Worm (Caenorhabditis elegans) whole organism, L1 larva: ENCODE results near the gene lec-8.

Experiments
- dsc-1 ChIP-seq: sonication (generic microtip); optimal IDR thresholded peaks from 2 replicates; lab custom pipeline; 2016; ENCODE audit warnings: mild to moderate bottlenecking, missing genetic modification characterization, missing compliant biosample characterization
- lin-14 ChIP-seq: fragments of 200-800 bp; sonication (Bioruptor generic); optimal IDR thresholded peaks from 2 replicates; lab custom pipeline; 2018; ENCODE audit warnings: mild to moderate bottlenecking, missing genetic modification characterization, moderate library complexity, missing compliant biosample characterization
- lsy-2 ChIP-seq, 2 experiments: fragments of 150-350 bp; optimal IDR thresholded peaks; 2 replicates each; lab custom pipeline; 2014; ENCODE audit warnings: missing biosample characterization in 2 of 2, missing genetic modification characterization in 2 of 2
- pqm-1 ChIP-seq: sonication (generic microtip); optimal IDR thresholded peaks from 3 replicates; lab custom pipeline; 2017; ENCODE audit warnings: missing biosample characterization, missing genetic modification characterization
- rnt-1 ChIP-seq: sonication (generic microtip); optimal IDR thresholded peaks from 2 replicates; lab custom pipeline; 2016; ENCODE audit warnings: mild to moderate bottlenecking, missing genetic modification characterization, moderate library complexity, missing compliant biosample characterization
- swsn-7 ChIP-seq: sonication (generic microtip); optimal IDR thresholded peaks from 2 replicates; lab custom pipeline; 2016; ENCODE audit warnings: missing genetic modification characterization, missing compliant biosample characterization

lec-8 gene

ce11 chrX:9899426-9900131 is 49.2 kb downstream of the lec-8 start, which contains the start of gene phf-34 (continued):
- peak; percentile 9 for TF ChIP-seq dsc-1 (tag; lab: Kevin White, UChicago)
- TF ChIP-seq swsn-7 = peak; percentile 54
- TF ChIP-seq lsy-2 (tag; optimal IDR thresholded peaks at IDR 0.05; lab: Kevin White, UChicago) = peak; percentile 14 to 52
- no peak for TF ChIP-seq pqm-1
- peak; percentile 88 for TF ChIP-seq lin-14 (GFP tag; lab: Kevin White, UChicago)
- TF ChIP-seq rnt-1 (tag; lab: Kevin White, UChicago) = no peak
